Worm (Caenorhabditis elegans): Measurements from ENCODE around the gene C44H9.7.

Gene C44H9.7

DNA sequence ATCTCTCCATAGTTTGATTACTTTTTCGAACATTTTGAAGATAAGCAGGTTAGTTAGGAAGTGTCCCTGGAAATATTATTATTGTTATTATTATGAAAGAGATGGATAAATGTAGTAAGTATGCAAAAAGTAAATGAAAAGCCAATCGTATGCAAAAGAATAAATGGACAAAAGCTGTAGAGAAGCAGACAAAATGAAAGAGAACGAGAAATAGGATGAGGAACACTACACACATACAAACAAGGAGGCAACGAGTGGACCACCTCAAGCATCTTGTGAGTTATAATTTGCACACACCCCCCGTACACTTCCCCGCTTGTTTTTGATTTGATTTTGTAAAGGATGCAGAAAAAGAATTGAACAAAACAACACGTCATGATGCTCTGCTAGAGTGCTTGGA lies 43.5 kb downstream of the C44H9.7 start, which contains the start of gene ZC443.2:
Gene ZC443.2, minus strand, starts transcription at position 67 of the 400 bp plus-strand sequence.
- TF ChIP-seq dve-1 (tag; optimal IDR thresholded peaks at IDR 0.05) (no peak), elt-4 (tag; optimal IDR thresholded peaks at IDR 0.05) (no peak), nfya-1 (tag; optimal IDR thresholded peaks at IDR 0.05) (peak; percentile 7)

DNA sequence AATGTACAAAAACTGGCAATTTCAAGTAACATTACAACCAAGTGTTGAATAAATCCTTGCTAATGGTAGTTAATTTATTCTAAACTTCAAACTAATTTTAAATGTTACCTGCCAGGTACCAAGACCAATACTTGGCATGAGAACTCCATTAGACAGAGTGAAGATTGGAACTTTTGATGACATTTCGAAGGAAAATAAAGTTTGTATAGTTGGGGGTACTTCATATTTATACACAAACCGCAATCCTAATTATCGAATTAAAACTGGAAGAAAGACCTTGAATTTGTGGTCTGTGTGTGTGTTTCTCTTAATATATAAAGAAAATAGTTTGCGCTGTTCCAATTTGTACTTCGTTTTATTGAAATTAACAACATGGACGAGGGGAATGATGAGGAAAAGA lies 44.8 kb downstream of the C44H9.7 start, which contains the start of gene ZC443.1:
Gene ZC443.1, minus strand, starts transcription at position 205 of the 400 bp plus-strand sequence.
- TF ChIP-seq pqm-1 (tag; optimal IDR thresholded peaks at IDR 0.05) (no peak), ref-2 (tag; optimal IDR thresholded peaks at IDR 0.05) (no peak), C08G9.2 (tag; optimal IDR thresholded peaks at IDR 0.05) (no peak), elt-2 (tag; optimal IDR thresholded peaks at IDR 0.05) (no peak), unc-42 (tag; optimal IDR thresholded peaks at IDR 0.05) (no peak), che-1 (tag; optimal IDR thresholded peaks at IDR 0.05) (no peak), eyg-1 (tag; optimal IDR thresholded peaks at IDR 0.05) (no peak), ceh-9 (tag; optimal IDR thresholded peaks at IDR 0.05) (no peak), K02D7.2 (tag; optimal IDR thresholded peaks at IDR 0.05) (no peak), nhr-11 (tag; optimal IDR thresholded peaks at IDR 0.05) (no peak), ceh-22 (tag; optimal IDR thresholded peaks at IDR 0.05) (no peak)

DNA sequence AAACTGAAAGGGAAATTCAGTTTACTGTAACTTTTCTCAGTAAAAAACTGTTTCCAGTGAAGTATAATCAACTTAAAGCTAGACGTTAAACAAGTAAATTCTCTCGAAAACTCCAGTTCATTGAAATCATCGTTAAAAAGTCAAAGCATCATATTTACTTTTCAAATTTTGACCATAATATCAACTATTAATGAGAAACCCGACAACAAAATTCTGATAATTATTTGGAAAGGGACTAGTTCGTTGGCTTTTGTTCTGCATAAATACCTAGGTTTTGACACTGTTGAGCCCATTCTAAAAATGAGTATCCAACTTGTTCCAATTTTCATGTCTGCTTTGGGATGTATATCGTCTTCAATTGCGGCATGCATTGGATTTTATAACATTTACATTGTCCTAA lies 48.5 kb downstream of the C44H9.7 start, which contains the start of gene ZC443.7:
Gene ZC443.7, plus strand, starts transcription at position 301 of the 400 bp plus-strand sequence.
- TF ChIP-seq elt-4 (tag; optimal IDR thresholded peaks at IDR 0.05) (no peak), lin-11 (tag; optimal IDR thresholded peaks at IDR 0.05) (no peak), hlh-6 (tag; optimal IDR thresholded peaks at IDR 0.05) (no peak), pqm-1 (tag; optimal IDR thresholded peaks at IDR 0.05) (no peak), hlh-13 (GFP tag; optimal IDR thresholded peaks at IDR 0.05) (no peak), ceh-18 (tag; optimal IDR thresholded peaks at IDR 0.05) (no peak), C08G9.2 (tag; optimal IDR thresholded peaks at IDR 0.05) (no peak), hlh-30 (tag; optimal IDR thresholded peaks at IDR 0.05; ENCODE audit: insufficient read depth) (no peak)

DNA sequence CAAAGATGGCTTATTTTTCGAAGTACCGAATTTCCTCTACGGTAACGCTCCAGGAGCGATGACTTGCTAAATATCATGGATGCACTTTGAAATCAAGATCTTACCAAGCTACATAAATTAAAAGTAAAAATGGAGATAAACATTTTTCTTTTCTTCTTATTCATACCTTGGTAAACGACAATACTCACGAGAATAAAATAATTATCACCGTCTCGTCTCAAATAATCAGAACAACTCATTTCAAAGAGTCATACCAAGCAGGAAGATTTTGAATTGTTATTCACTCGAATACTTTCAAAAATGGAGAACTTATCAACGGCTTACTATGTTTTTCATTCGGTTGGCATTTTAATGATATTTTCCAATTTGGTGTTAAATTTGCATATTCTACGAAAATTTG lies 51.4 kb downstream of the C44H9.7 start, which contains the start of gene srbc-45:
Gene srbc-45, plus strand, starts transcription at position 301 of the 400 bp plus-strand sequence.
- TF ChIP-seq pros-1 (tag; optimal IDR thresholded peaks at IDR 0.05): no peak
- TF ChIP-seq odd-2 (tag; optimal IDR thresholded peaks at IDR 0.05): no peak
- no peak for TF ChIP-seq rnt-1 (tag; optimal IDR thresholded peaks at IDR 0.05)
- TF ChIP-seq hlh-30 (tag; optimal IDR thresholded peaks at IDR 0.05; ENCODE audit: insufficient read depth): no peak
- TF ChIP-seq Y22D7AL.16 (tag; optimal IDR thresholded peaks at IDR 0.05): no peak
- TF ChIP-seq mec-3 (tag; optimal IDR thresholded peaks at IDR 0.05; ENCODE audit: borderline replicate concordance): no peak
- TF ChIP-seq ceh-22 (tag; optimal IDR thresholded peaks at IDR 0.05): no peak
- TF ChIP-seq unc-55 (GFP tag; optimal IDR thresholded peaks at IDR 0.05): no peak
- TF ChIP-seq dve-1 (tag; optimal IDR thresholded peaks at IDR 0.05): no peak
- no peak for TF ChIP-seq hlh-8 (tag; optimal IDR thresholded peaks at IDR 0.05)
- TF ChIP-seq tbx-7 (tag; optimal IDR thresholded peaks at IDR 0.05): no peak
